Worm (Caenorhabditis elegans): ENCODE results near the gene rpl-11.1.

DNA sequence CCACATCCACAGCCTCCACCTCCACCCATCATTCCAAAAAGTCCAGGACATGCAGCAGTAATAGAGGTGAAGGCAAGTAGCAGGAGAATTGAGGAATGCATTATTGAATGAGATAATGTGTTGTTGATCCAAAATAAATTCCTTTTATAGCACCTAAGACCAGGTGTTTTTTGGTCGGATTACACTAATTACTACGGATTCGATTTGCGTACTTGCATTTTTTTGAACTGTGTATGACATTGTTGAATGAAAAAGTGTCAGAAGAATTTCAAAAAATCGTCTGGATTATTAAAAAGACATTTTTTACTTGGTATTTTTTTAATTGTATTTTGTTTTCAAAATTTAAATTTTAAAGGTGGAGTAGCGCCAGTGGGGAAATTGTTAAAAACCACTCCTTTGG is 34.1 kb downstream of the rpl-11.1 start, which contains the start of gene grl-28:
- TF ChIP-seq aha-1 (tag): no peak
- no peak for TF ChIP-seq jun-1 (tag; optimal IDR thresholded peaks at IDR 0.05)
- no peak for TF ChIP-seq lin-39 (tag; optimal IDR thresholded peaks at IDR 0.05)
- no peak for TF ChIP-seq pqm-1 (tag; optimal IDR thresholded peaks at IDR 0.05)
